Worm (Caenorhabditis elegans) whole organism, young adult: Measurements from ENCODE around the gene phdh-1.

Source experiments
- C06A6.2 ChIP-seq: fragments of 200-800 bp; sonication (Bioruptor generic); conservative IDR thresholded peaks from 2 replicates; pipeline ENCODE4 v1.3.6; 2022; ENCODE audit warnings: missing genetic modification characterization, missing compliant biosample characterization
- Y53F4B.3 ChIP-seq: fragments of 200-800 bp; sonication (Bioruptor generic); IDR thresholded peaks from 2 replicates; pipeline ENCODE4 v1.3.6; 2022; ENCODE audit warnings: missing genetic modification reagents, missing genetic modification characterization, missing compliant biosample characterization
- ekl-4 ChIP-seq: fragments of 200-800 bp; sonication (Bioruptor generic); IDR thresholded peaks from 2 replicates; pipeline ENCODE4 v1.3.6; 2022; ENCODE audit warnings: missing genetic modification reagents, missing genetic modification characterization, missing compliant biosample characterization

- TF ChIP-seq ekl-4 (GFP tag; lab: Robert Waterston, UW) (no peak), C06A6.2 (no peak), Y53F4B.3 (GFP tag; lab: Robert Waterston, UW) (no peak)
These were observed 47.3 kb upstream of the phdh-1 start for ce11 chrII:13685581-13685980.
